Worm (Caenorhabditis elegans) whole organism, L3 larva: ENCODE data around the gene C08A9.10.

Experiments
- ZK546.5 ChIP-seq: sonication (generic microtip); optimal IDR thresholded peaks from 2 replicates; lab custom pipeline; 2017; ENCODE audit warnings: missing biosample characterization, missing genetic modification characterization
- ama-1 ChIP-seq: fragments of 150-350 bp; optimal IDR thresholded peaks from 2 replicates; lab custom pipeline; 2018
- fkh-10 ChIP-seq: sonication (generic microtip); optimal IDR thresholded peaks from 2 replicates; lab custom pipeline; 2017; ENCODE audit warnings: missing biosample characterization, missing genetic modification reagents, missing genetic modification characterization
- lin-39 ChIP-seq: fragments of 150-350 bp; optimal IDR thresholded peaks from 2 replicates; lab custom pipeline; 2018; ENCODE audit warnings: missing biosample characterization, missing genetic modification reagents, missing genetic modification characterization
- nfya-1 ChIP-seq: sonication (generic microtip); optimal IDR thresholded peaks from 2 replicates; lab custom pipeline; 2017; ENCODE audit warnings: missing genetic modification characterization, mild to moderate bottlenecking, missing compliant biosample characterization, antibody characterized with exemption, moderate library complexity; ENCODE audit not compliant: insufficient read depth
- nhr-11 ChIP-seq: fragments of 150-350 bp; optimal IDR thresholded peaks from 2 replicates; lab custom pipeline; 2014; ENCODE audit warnings: missing biosample characterization, missing genetic modification characterization
- pha-4 ChIP-seq: fragments of 150-350 bp; optimal IDR thresholded peaks from 2 replicates; lab custom pipeline; 2014; ENCODE audit warnings: missing biosample characterization, missing genetic modification reagents, missing genetic modification characterization
- sea-2 ChIP-seq: fragments of 150-350 bp; sonication (generic microtip); optimal IDR thresholded peaks from 4 replicates; lab custom pipeline; 2014; ENCODE audit warnings: missing biosample characterization, missing genetic modification reagents, missing genetic modification characterization
- snpc-4 ChIP-seq: fragments of 150-350 bp; optimal IDR thresholded peaks from 2 replicates; lab custom pipeline; 2014; ENCODE audit warnings: missing biosample characterization, missing genetic modification characterization
- ztf-4 ChIP-seq: fragments of 150-350 bp; optimal IDR thresholded peaks from 2 replicates; lab custom pipeline; 2014; ENCODE audit warnings: missing biosample characterization, missing genetic modification characterization

ce11 chrX:17107670-17108069 lies 26.7 kb downstream of the C08A9.10 start, which contains the start of gene lido-4:
- TF ChIP-seq nhr-11 (tag; lab: Kevin White, UChicago) (no peak), lin-39 (tag; lab: Kevin White, UChicago) (no peak), sea-2 (no peak), nfya-1 (tag; lab: Kevin White, UChicago) (no peak), ztf-4 (tag; lab: Kevin White, UChicago) (no peak), pha-4 (tag; lab: Kevin White, UChicago) (no peak), ama-1 (lab: Kevin White, UChicago) (no peak), ZK546.5 (tag; lab: Kevin White, UChicago) (no peak), snpc-4 (tag; lab: Kevin White, UChicago) (no peak), fkh-10 (GFP tag; lab: Kevin White, UChicago) (no peak)
